Worm (Caenorhabditis elegans): ENCODE data around the gene mdt-30.

ce11 chrIII:8036497-8036896, 8.7 kb upstream of the mdt-30 start:
- TF ChIP-seq lsl-1 (GFP tag; optimal IDR thresholded peaks at IDR 0.05): no peak
- TF ChIP-seq Y53F4B.3 (GFP tag; IDR thresholded peaks at IDR 0.05): no peak
- no peak for TF ChIP-seq dpff-1 (tag; optimal IDR thresholded peaks at IDR 0.05)
- TF ChIP-seq madf-8 (GFP tag; conservative IDR thresholded peaks at IDR 0.05): no peak
- TF ChIP-seq unc-62 (GFP tag; optimal IDR thresholded peaks at IDR 0.05): no peak
- TF ChIP-seq ama-1 (optimal IDR thresholded peaks at IDR 0.05): no peak
- TF ChIP-seq ama-1 (GFP tag; optimal IDR thresholded peaks at IDR 0.05): no peak
- TF ChIP-seq F10E7.11 (tag; optimal IDR thresholded peaks at IDR 0.05): no peak
- no peak for TF ChIP-seq nfya-1 (tag; optimal IDR thresholded peaks at IDR 0.05; ENCODE audit: borderline replicate concordance, insufficient read depth)
- TF ChIP-seq ekl-4 (GFP tag; IDR thresholded peaks at IDR 0.05): no peak
- TF ChIP-seq somi-1 (GFP tag; optimal IDR thresholded peaks at IDR 0.05): no peak
